Worm (Caenorhabditis elegans) whole organism, late embryonic: Measurements from ENCODE around the gene rpt-4.

Experiments
- F13H6.1 ChIP-seq: sonication (generic microtip); optimal IDR thresholded peaks from 2 replicates; lab custom pipeline; 2016; ENCODE audit warnings: missing genetic modification characterization, missing compliant biosample characterization
- ceh-14 ChIP-seq: sonication (generic microtip); optimal IDR thresholded peaks from 2 replicates; lab custom pipeline; 2016; ENCODE audit warnings: missing genotype, missing genetic modification characterization, missing compliant biosample characterization
- ceh-18 ChIP-seq: sonication (generic microtip); optimal IDR thresholded peaks from 2 replicates; lab custom pipeline; 2016; ENCODE audit warnings: missing genetic modification characterization, missing compliant biosample characterization
- ceh-31 ChIP-seq: sonication (generic microtip); optimal IDR thresholded peaks from 2 replicates; lab custom pipeline; 2016; ENCODE audit warnings: missing genetic modification characterization, missing compliant biosample characterization
- ceh-48 ChIP-seq: sonication (generic microtip); optimal IDR thresholded peaks from 2 replicates; lab custom pipeline; 2016; ENCODE audit warnings: missing genetic modification characterization, inconsistent platforms, missing compliant biosample characterization
- fkh-10 ChIP-seq: fragments of 150-350 bp; optimal IDR thresholded peaks from 2 replicates; lab custom pipeline; 2014; ENCODE audit warnings: missing biosample characterization, missing genetic modification reagents, missing genetic modification characterization
- nfya-1 ChIP-seq: sonication (generic microtip); optimal IDR thresholded peaks from 2 replicates; lab custom pipeline; 2017; ENCODE audit warnings: missing genetic modification characterization, mild to moderate bottlenecking, missing compliant biosample characterization, antibody characterized with exemption, moderate library complexity
- nhr-11 ChIP-seq: fragments of 150-350 bp; optimal IDR thresholded peaks from 2 replicates; lab custom pipeline; 2014; ENCODE audit warnings: missing biosample characterization, missing genetic modification characterization
- nhr-232 ChIP-seq: sonication (generic microtip); optimal IDR thresholded peaks from 2 replicates; lab custom pipeline; 2016; ENCODE audit warnings: missing genetic modification characterization, missing compliant biosample characterization
- pat-9 ChIP-seq: fragments of 200-800 bp; sonication (Bioruptor generic); optimal IDR thresholded peaks from 2 replicates; lab custom pipeline; 2018; ENCODE audit warnings: mild to moderate bottlenecking, missing genetic modification characterization, moderate library complexity, missing compliant biosample characterization
- pax-1 ChIP-seq: fragments of 150-350 bp; optimal IDR thresholded peaks from 2 replicates; lab custom pipeline; 2014; ENCODE audit warnings: missing biosample characterization, missing genetic modification characterization
- sox-4 ChIP-seq: sonication (generic microtip); optimal IDR thresholded peaks from 2 replicates; lab custom pipeline; 2017; ENCODE audit warnings: mild to moderate bottlenecking, missing genetic modification characterization, inconsistent platforms, missing compliant biosample characterization

- TF ChIP-seq nfya-1 (tag; lab: Kevin White, UChicago) (no peak), fkh-10 (GFP tag; lab: Kevin White, UChicago) (no peak), ceh-18 (no peak), F13H6.1 (tag; lab: Kevin White, UChicago) (no peak), nhr-11 (no peak), ceh-48 (tag; lab: Kevin White, UChicago) (no peak), ceh-31 (tag; lab: Kevin White, UChicago) (no peak), nhr-232 (no peak), sox-4 (no peak), pax-1 (tag; lab: Kevin White, UChicago) (no peak), pat-9 (tag; lab: Kevin White, UChicago) (no peak), ceh-14 (tag; lab: Kevin White, UChicago) (no peak)
These were observed at the start of gene rpt-4 for ce11 chrII:46116-46515.
